Worm (Caenorhabditis elegans) whole organism, late embryonic: ENCODE data around the gene srh-79.

ENCODE experiments used
- ceh-9 ChIP-seq: sonication (generic microtip); optimal IDR thresholded peaks from 2 replicates; lab custom pipeline; 2016; ENCODE audit warnings: mild to moderate bottlenecking, missing genetic modification characterization, inconsistent platforms, missing compliant biosample characterization
- madf-2 ChIP-seq: sonication (generic microtip); optimal IDR thresholded peaks from 2 replicates; lab custom pipeline; 2017; ENCODE audit warnings: missing genetic modification characterization, missing compliant biosample characterization
- nhr-11 ChIP-seq: fragments of 150-350 bp; optimal IDR thresholded peaks from 2 replicates; lab custom pipeline; 2014; ENCODE audit warnings: missing biosample characterization, missing genetic modification characterization
- syd-9 ChIP-seq: sonication (generic microtip); optimal IDR thresholded peaks from 2 replicates; lab custom pipeline; 2016; ENCODE audit warnings: mild to moderate bottlenecking, missing genetic modification characterization, moderate library complexity, missing compliant biosample characterization
- tbx-2 ChIP-seq: sonication (generic microtip); optimal IDR thresholded peaks from 2 replicates; lab custom pipeline; 2016; ENCODE audit warnings: missing genetic modification characterization, missing compliant biosample characterization

- TF ChIP-seq ceh-9 (tag; lab: Kevin White, UChicago) (no peak), syd-9 (tag; lab: Kevin White, UChicago) (no peak), madf-2 (tag; lab: Kevin White, UChicago) (no peak), nhr-11 (tag; lab: Kevin White, UChicago) (no peak), tbx-2 (tag; lab: Kevin White, UChicago) (no peak)
Measured at ce11 chrV:7449303-7449827, 48.2 kb upstream of the srh-79 start, which contains the start of gene try-12.
